Fruit fly (Drosophila melanogaster): Measurements from ENCODE around the gene MBD-R2.

- no peak for TF ChIP-seq psq (optimal IDR thresholded peaks at IDR 0.05)
- no peak for TF ChIP-seq Sin3A (optimal IDR thresholded peaks at IDR 0.05)
- no peak for TF ChIP-seq insv (optimal IDR thresholded peaks at IDR 0.05)
- no peak for TF ChIP-seq h (optimal IDR thresholded peaks at IDR 0.05)
- TF ChIP-seq Myc (optimal IDR thresholded peaks at IDR 0.05) = no peak
Measured at dm6 chr3R:12369135-12369792, 13.2 kb upstream of the MBD-R2 start, which contains the start of gene GstD1.
